Worm (Caenorhabditis elegans): ENCODE measurements around the gene ergi-3.

Gene ergi-3

DNA sequence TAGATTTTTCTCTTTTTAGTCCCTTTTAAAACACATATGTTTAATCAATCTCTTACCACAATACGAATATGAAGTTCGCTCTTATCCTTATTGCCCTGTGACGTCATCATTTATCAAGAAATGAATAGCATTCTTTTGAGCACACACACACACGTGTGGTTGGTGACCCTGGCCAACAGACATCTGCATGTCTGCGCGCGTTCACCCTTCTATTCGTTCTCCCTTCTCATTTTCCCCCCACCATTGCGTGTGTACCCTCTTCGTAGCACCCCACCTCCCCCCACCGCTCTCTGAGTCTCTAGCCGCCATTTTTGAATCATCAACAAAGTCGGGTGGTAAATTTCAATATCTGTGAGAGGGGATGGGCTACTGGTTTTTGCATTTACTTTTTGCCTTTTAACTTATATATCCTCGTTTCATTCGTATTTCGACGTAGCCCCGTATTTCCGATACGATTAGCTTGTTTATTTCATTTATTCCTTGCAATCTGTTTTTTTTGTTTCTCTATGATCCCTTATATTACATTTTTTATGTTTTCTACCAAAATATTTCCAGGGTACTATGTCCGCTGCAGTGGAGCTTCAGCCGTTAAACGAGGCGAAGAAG lies 15.9 kb downstream of the ergi-3 start, which contains the start of gene ent-2:
TSS of gene ent-2 (plus strand) at position 556 of the 606 bp plus-strand sequence.
- TF ChIP-seq skn-1 (tag; optimal IDR thresholded peaks at IDR 0.05) (peak; percentile 0), isw-1 (GFP tag; IDR thresholded peaks at IDR 0.05) (no peak), rnt-1 (tag; optimal IDR thresholded peaks at IDR 0.05) (no peak), nhr-85 (tag) (peak; percentile 27), vab-15 (tag; optimal IDR thresholded peaks at IDR 0.05) (no peak), mdl-1 (tag; optimal IDR thresholded peaks at IDR 0.05) (peak in 1 of 2 experiments; percentile 31), lin-14 (GFP tag; optimal IDR thresholded peaks at IDR 0.05) (peak; percentile 75), lir-3 (tag; optimal IDR thresholded peaks at IDR 0.05; ENCODE audit: poor library complexity) (no peak), mep-1 (tag; optimal IDR thresholded peaks at IDR 0.05) (peak; percentile 13), hpl-2 (GFP tag; optimal IDR thresholded peaks at IDR 0.05) (no peak), fkh-8 (tag; optimal IDR thresholded peaks at IDR 0.05) (peak; percentile 86), mab-9 (GFP tag; IDR thresholded peaks at IDR 0.05) (no peak), lsy-2 (tag; optimal IDR thresholded peaks at IDR 0.05) (peak in 1 of 2 experiments; percentile 15), sox-4 (tag; optimal IDR thresholded peaks at IDR 0.05) (no peak), ztf-11 (tag; optimal IDR thresholded peaks at IDR 0.05) (no peak), fkh-4 (tag; optimal IDR thresholded peaks at IDR 0.05; ENCODE audit: borderline replicate concordance) (no peak), dpl-1 (GFP tag; optimal IDR thresholded peaks at IDR 0.05) (peak in 1 of 3 experiments; percentile 17), dsc-1 (tag; optimal IDR thresholded peaks at IDR 0.05) (peak; percentile 58), aha-1 (tag; optimal IDR thresholded peaks at IDR 0.05) (no peak), ceh-82 (tag; optimal IDR thresholded peaks at IDR 0.05) (peak in 1 of 3 experiments; percentile 33), egl-27 (tag; optimal IDR thresholded peaks at IDR 0.05) (no peak), snu-23 (GFP tag; optimal IDR thresholded peaks at IDR 0.05) (no peak), sptf-1 (tag; optimal IDR thresholded peaks at IDR 0.05) (no peak), unc-30 (tag; optimal IDR thresholded peaks at IDR 0.05) (no peak), F16B12.6 (tag; optimal IDR thresholded peaks at IDR 0.05) (no peak), efl-1 (optimal IDR thresholded peaks at IDR 0.05) (peak in 1 of 2 experiments; percentile 9), efl-1 (GFP tag; optimal IDR thresholded peaks at IDR 0.05 in 1 of 2) (peak in 1 of 2 experiments; percentile 85)

DNA sequence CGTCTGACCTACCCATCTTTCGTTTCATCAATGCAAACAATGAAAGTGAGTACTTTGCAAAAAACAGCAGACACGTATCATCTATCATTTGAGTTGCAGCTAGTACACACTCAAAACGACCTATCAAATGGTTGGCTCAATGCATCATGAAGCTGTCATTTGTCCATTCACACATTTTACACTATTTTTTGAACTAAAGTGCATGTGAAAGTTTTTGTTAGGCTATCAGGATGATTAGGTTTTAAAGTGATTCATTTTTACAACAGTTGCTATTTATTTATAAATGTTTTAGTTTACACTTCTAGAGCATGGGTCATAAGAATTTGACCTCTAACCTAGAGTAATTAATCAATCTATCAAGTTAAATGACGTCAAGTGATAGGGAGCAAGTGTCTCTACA lies 16.6 kb downstream of the ergi-3 start:
- TF ChIP-seq skn-1 (tag; optimal IDR thresholded peaks at IDR 0.05) (no peak), lir-3 (tag; optimal IDR thresholded peaks at IDR 0.05; ENCODE audit: poor library complexity) (peak; percentile 45), unc-62 (GFP tag; optimal IDR thresholded peaks at IDR 0.05) (peak; percentile 43), lin-13 (GFP tag; optimal IDR thresholded peaks at IDR 0.05) (peak; percentile 13), Y116A8C.19 (tag; optimal IDR thresholded peaks at IDR 0.05; ENCODE audit: borderline replicate concordance) (no peak), lin-14 (GFP tag; optimal IDR thresholded peaks at IDR 0.05) (peak; percentile 60), nhr-76 (tag; optimal IDR thresholded peaks at IDR 0.05) (no peak), lsy-2 (tag; optimal IDR thresholded peaks at IDR 0.05) (peak; percentile 45 to 48), rnt-1 (tag; optimal IDR thresholded peaks at IDR 0.05) (peak; percentile 46), F16B12.6 (tag; optimal IDR thresholded peaks at IDR 0.05) (no peak), nhr-19 (GFP tag; conservative IDR thresholded peaks at IDR 0.05) (peak; percentile 52), snu-23 (GFP tag; optimal IDR thresholded peaks at IDR 0.05) (peak; percentile 5), nhr-20 (tag; optimal IDR thresholded peaks at IDR 0.05) (peak; percentile 58), lin-39 (tag; optimal IDR thresholded peaks at IDR 0.05) (peak; percentile 98), nhr-71 (tag; optimal IDR thresholded peaks at IDR 0.05) (peak; percentile 79), swsn-7 (tag; optimal IDR thresholded peaks at IDR 0.05) (no peak)

DNA sequence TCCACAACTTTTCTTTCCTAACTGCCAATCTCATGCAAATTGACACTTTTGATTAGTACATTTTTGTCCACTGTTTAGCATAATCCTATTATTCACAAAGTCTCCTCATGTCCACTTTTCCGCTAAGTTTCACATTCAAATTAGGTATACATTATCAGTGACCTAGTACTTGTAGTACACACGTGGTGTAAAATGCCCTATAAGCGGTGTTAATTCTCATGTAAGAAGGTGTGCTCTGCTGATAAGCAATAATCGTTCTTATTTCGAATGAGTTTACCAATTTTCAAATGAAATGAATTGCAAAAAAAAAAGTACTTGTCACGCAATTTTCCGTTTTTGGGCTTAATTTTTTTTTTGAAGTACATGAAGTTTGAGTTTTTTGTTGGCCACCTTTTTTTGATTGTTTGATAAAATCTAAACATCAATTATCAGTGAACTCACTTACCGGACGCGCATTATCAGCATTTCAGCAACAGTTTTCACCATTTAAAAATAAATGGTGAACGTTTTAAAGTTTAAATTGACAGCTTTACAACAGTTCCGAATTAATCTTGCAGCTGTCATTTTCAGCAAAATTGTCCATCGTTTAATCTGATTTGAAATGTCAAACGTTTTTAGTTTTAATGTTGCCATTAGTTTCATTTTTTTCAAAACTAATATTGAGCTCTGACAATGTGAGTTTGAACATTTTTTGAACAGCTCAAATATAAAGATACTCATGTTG lies 17.7 kb downstream of the ergi-3 start:
- TF ChIP-seq nhr-11 (tag; optimal IDR thresholded peaks at IDR 0.05) (no peak), nhr-76 (tag; optimal IDR thresholded peaks at IDR 0.05) (no peak), efl-1 (optimal IDR thresholded peaks at IDR 0.05) (no peak), efl-1 (GFP tag; optimal IDR thresholded peaks at IDR 0.05 in 1 of 2) (peak in 1 of 2 experiments; percentile 67), ceh-88 (GFP tag; IDR thresholded peaks at IDR 0.05) (no peak), ceh-82 (tag; optimal IDR thresholded peaks at IDR 0.05) (no peak), tbx-2 (tag; optimal IDR thresholded peaks at IDR 0.05) (no peak), elt-2 (tag; optimal IDR thresholded peaks at IDR 0.05) (peak; percentile 79), lin-35 (GFP tag; optimal IDR thresholded peaks at IDR 0.05) (peak in 1 of 2 experiments; percentile 23), aly-2 (tag; optimal IDR thresholded peaks at IDR 0.05) (no peak)
